Worm (Caenorhabditis elegans) whole organism, late embryonic: ENCODE data around the gene nas-16.

Experiments used
- K02D7.2 ChIP-seq: sonication (generic microtip); optimal IDR thresholded peaks from 2 replicates; lab custom pipeline; 2017; ENCODE audit warnings: mild to moderate bottlenecking, missing genetic modification characterization, missing compliant biosample characterization
- ahr-1 ChIP-seq: sonication (generic microtip); optimal IDR thresholded peaks from 2 replicates; lab custom pipeline; 2016; ENCODE audit warnings: missing genetic modification characterization, missing compliant biosample characterization
- ama-1 ChIP-seq: fragments of 150-350 bp; optimal IDR thresholded peaks from 2 replicates; lab custom pipeline; 2014
- ceh-14 ChIP-seq: sonication (generic microtip); optimal IDR thresholded peaks from 2 replicates; lab custom pipeline; 2016; ENCODE audit warnings: missing genotype, missing genetic modification characterization, missing compliant biosample characterization
- ceh-2 ChIP-seq: sonication (generic microtip); optimal IDR thresholded peaks from 2 replicates; lab custom pipeline; 2016; ENCODE audit warnings: missing genotype, missing genetic modification characterization, missing compliant biosample characterization
- ceh-22 ChIP-seq: sonication (generic microtip); optimal IDR thresholded peaks from 2 replicates; lab custom pipeline; 2017; ENCODE audit warnings: missing biosample characterization, missing genetic modification characterization
- ceh-45 ChIP-seq: fragments of 200-800 bp; sonication (Bioruptor generic); IDR thresholded peaks from 2 replicates; pipeline ENCODE4 v1.3.6; 2022; ENCODE audit warnings: missing genetic modification reagents, missing genetic modification characterization, missing compliant biosample characterization
- ceh-6 ChIP-seq: fragments of 200-800 bp; sonication (Bioruptor generic); optimal IDR thresholded peaks from 2 replicates; lab custom pipeline; 2018; ENCODE audit warnings: mild to moderate bottlenecking, missing genetic modification characterization, missing compliant biosample characterization
- dmd-4 ChIP-seq: sonication (generic microtip); optimal IDR thresholded peaks from 2 replicates; lab custom pipeline; 2016; ENCODE audit warnings: borderline replicate concordance, missing genetic modification characterization, missing compliant biosample characterization
- ets-4 ChIP-seq: sonication (generic microtip); optimal IDR thresholded peaks from 2 replicates; lab custom pipeline; 2016; ENCODE audit warnings: missing genetic modification characterization, missing compliant biosample characterization
- fkh-6 ChIP-seq: sonication (generic microtip); optimal IDR thresholded peaks from 2 replicates; lab custom pipeline; 2016; ENCODE audit warnings: missing genetic modification characterization, missing compliant biosample characterization
- hlh-13 ChIP-seq: fragments of 200-800 bp; sonication (Bioruptor generic); optimal IDR thresholded peaks from 2 replicates; lab custom pipeline; 2018; ENCODE audit warnings: mild to moderate bottlenecking, missing genetic modification characterization, missing compliant biosample characterization
- hlh-6 ChIP-seq: sonication (generic microtip); optimal IDR thresholded peaks from 2 replicates; lab custom pipeline; 2016; ENCODE audit warnings: missing genotype, missing genetic modification characterization, missing compliant biosample characterization
- madf-2 ChIP-seq: sonication (generic microtip); optimal IDR thresholded peaks from 2 replicates; lab custom pipeline; 2017; ENCODE audit warnings: missing genetic modification characterization, missing compliant biosample characterization
- mec-3 ChIP-seq: sonication (generic microtip); optimal IDR thresholded peaks from 2 replicates; lab custom pipeline; 2016; ENCODE audit warnings: borderline replicate concordance, missing genetic modification characterization, missing compliant biosample characterization
- nhr-11 ChIP-seq: fragments of 150-350 bp; optimal IDR thresholded peaks from 2 replicates; lab custom pipeline; 2014; ENCODE audit warnings: missing biosample characterization, missing genetic modification characterization
- pat-9 ChIP-seq: fragments of 200-800 bp; sonication (Bioruptor generic); optimal IDR thresholded peaks from 2 replicates; lab custom pipeline; 2018; ENCODE audit warnings: mild to moderate bottlenecking, missing genetic modification characterization, moderate library complexity, missing compliant biosample characterization
- pax-1 ChIP-seq: fragments of 150-350 bp; optimal IDR thresholded peaks from 2 replicates; lab custom pipeline; 2014; ENCODE audit warnings: missing biosample characterization, missing genetic modification characterization
- pros-1 ChIP-seq: fragments of 150-350 bp; optimal IDR thresholded peaks from 2 replicates; lab custom pipeline; 2014; ENCODE audit warnings: missing biosample characterization, missing genetic modification reagents, missing genetic modification characterization
- sox-2 ChIP-seq: fragments of 200-800 bp; sonication (Bioruptor generic); IDR thresholded peaks from 2 replicates; pipeline ENCODE4 v1.3.6; 2022; ENCODE audit warnings: missing genetic modification reagents, missing genetic modification characterization, missing compliant biosample characterization
- syd-9 ChIP-seq: sonication (generic microtip); optimal IDR thresholded peaks from 2 replicates; lab custom pipeline; 2016; ENCODE audit warnings: mild to moderate bottlenecking, missing genetic modification characterization, moderate library complexity, missing compliant biosample characterization
- ttx-3 ChIP-seq: sonication (generic microtip); optimal IDR thresholded peaks from 2 replicates; lab custom pipeline; 2016; ENCODE audit warnings: missing genetic modification reagents, missing genetic modification characterization, missing compliant biosample characterization
- unc-3 ChIP-seq, 2 experiments: fragments of 200-800 bp in 1 of 2; sonication (Bioruptor generic) in 1 of 2; sonication (generic microtip) in 1 of 2; conservative IDR thresholded peaks in 1 of 2; optimal IDR thresholded peaks in 1 of 2; 2 replicates each; pipeline versions ENCODE4 v1.3.6 to Lab custom; 2016 to 2022; ENCODE audit warnings: missing compliant biosample characterization in 2 of 2, missing genetic modification characterization in 2 of 2, missing genetic modification reagents in 1 of 2
- unc-42 ChIP-seq: sonication (generic microtip); optimal IDR thresholded peaks from 2 replicates; lab custom pipeline; 2016; ENCODE audit warnings: missing genotype, missing genetic modification characterization, missing compliant biosample characterization
- unc-86 ChIP-seq: sonication (generic microtip); optimal IDR thresholded peaks from 2 replicates; lab custom pipeline; 2016; ENCODE audit warnings: missing genetic modification characterization, missing compliant biosample characterization
- ztf-16 ChIP-seq: sonication (generic microtip); optimal IDR thresholded peaks from 2 replicates; lab custom pipeline; 2017; ENCODE audit warnings: missing genetic modification characterization, missing compliant biosample characterization

nas-16 gene

DNA sequence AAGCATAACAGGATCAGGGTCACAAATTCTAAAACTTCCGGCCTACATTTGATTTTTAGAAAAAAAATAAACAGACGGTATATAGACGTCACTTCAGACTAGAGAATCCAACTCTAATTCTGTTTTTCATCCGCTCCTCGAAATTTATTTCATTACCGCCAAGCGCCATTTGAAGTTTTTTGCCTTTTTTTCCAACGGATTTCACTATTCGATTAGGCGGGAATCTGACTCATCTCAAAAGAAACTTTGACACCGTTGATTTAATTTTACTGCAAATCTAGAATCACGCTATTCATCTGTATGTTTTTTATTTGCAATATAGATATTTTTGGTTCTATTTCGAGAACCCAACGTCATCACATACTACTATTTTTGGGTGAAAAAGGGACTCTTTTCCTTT lies 38.7 kb downstream of the nas-16 start:
- TF ChIP-seq ceh-6 (GFP tag; lab: Kevin White, UChicago): no peak
- no peak for TF ChIP-seq syd-9 (tag; lab: Kevin White, UChicago)
- no peak for TF ChIP-seq hlh-13 (GFP tag; lab: Kevin White, UChicago)
- peak; percentile 40 for TF ChIP-seq unc-42 (tag; lab: Kevin White, UChicago)
- TF ChIP-seq madf-2: no peak
- TF ChIP-seq ceh-45 (GFP tag; lab: Robert Waterston, UW): no peak
- no peak for TF ChIP-seq pat-9

DNA sequence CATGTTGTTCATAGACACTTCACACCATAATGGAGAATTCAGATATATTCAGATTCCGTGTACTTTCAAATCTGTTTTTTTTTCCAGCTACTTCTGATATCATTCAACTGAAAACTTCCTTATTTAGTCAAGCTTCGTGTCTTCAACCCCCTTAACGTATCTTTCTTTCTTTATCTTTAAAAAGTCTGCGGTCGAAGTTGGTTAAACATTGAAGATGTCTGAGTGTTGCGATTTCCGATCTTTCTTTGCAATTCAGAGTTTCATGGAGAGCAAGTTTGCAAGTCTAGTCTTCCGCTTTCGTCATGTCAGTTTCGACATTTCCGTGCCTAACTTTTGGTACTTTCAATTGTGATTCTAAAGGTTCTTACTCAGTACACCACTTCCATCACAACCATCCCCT lies 43.1 kb downstream of the nas-16 start:
- TF ChIP-seq dmd-4 (tag; lab: Kevin White, UChicago): no peak

DNA sequence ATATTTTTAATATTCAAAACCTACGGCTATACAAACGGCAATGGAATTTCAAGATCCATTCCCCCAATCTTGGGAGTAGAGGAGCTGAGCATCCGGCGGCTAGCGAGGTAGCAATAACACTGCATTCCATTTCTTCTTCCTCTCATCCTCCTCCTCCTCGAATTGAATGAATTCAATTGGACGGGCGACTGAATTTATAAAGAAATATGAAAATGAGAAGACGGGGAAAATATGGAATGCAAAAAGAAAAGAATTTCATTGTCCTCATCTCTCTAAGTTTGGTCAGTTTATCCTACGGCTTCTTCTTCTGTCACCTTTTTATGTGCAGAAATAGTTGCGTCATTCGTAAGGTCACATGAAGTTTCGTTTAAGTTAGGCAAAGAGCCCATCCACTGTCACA lies 44.3 kb downstream of the nas-16 start:
- TF ChIP-seq ama-1 (lab: Kevin White, UChicago): no peak
- TF ChIP-seq unc-42 (tag; lab: Kevin White, UChicago): peak; percentile 39
- TF ChIP-seq K02D7.2 (tag; lab: Kevin White, UChicago): no peak

DNA sequence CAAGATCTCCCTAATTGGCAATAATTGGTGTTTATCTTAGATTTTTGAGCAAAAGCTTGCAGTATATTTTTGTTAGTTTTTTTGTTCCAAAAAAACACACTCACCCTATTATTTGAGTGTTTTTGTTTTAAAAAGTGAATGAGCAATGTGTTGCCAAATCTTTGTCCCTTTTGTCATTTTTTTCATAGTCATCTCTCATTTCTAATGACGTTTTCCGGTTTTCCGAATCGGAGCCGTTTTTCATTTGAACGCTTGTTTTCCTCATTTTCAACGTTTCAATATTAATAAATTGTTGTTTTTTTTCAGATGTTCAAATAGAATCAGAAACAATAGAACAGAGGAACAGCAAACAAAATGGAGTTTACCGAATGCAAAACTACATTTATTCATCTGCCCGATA lies 46.3 kb downstream of the nas-16 start, which contains the start of gene dmsr-1:
TSS of gene dmsr-1 (plus strand) at position 301 of the 400 bp plus-strand sequence.
- TF ChIP-seq ztf-16 (tag; lab: Kevin White, UChicago) (no peak), unc-3 (GFP tag; conservative IDR thresholded peaks at IDR 0.05; lab: Robert Waterston, UW) (no peak), unc-3 (tag; optimal IDR thresholded peaks at IDR 0.05; lab: Kevin White, UChicago) (no peak), syd-9 (tag; lab: Kevin White, UChicago) (no peak), pros-1 (tag; lab: Kevin White, UChicago) (no peak)

DNA sequence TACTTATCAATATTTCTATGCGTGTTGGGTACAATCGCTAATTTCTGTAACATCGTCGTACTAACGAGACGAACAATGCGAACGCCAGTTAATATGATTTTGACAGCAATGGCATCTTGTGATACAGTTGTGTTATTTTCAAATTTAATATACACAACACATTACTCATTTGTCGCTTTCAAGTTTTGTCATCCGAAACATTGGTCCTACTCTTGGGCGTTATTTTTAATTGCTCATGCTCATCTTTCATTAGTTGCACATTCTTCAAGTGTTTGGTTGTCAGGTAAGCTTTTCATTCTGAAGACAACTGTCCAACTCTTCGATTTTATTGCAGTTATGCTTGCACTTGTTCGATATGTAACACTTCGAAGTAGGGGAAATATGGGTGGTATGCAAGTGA lies 47.1 kb downstream of the nas-16 start:
- TF ChIP-seq unc-86: no peak
- no peak for TF ChIP-seq pax-1 (tag; lab: Kevin White, UChicago)
- no peak for TF ChIP-seq nhr-11 (tag; lab: Kevin White, UChicago)
- TF ChIP-seq ttx-3 (tag; lab: Kevin White, UChicago): no peak
- no peak for TF ChIP-seq ceh-22 (tag; lab: Kevin White, UChicago)
- no peak for TF ChIP-seq fkh-6 (tag; lab: Kevin White, UChicago)
- TF ChIP-seq ahr-1 (tag; lab: Kevin White, UChicago): no peak
- no peak for TF ChIP-seq hlh-6
- TF ChIP-seq ceh-6 (GFP tag; lab: Kevin White, UChicago): no peak
- no peak for TF ChIP-seq sox-2 (GFP tag; lab: Robert Waterston, UW)
- no peak for TF ChIP-seq ets-4
- TF ChIP-seq mec-3 (tag; lab: Kevin White, UChicago): no peak
- TF ChIP-seq pros-1 (tag; lab: Kevin White, UChicago): no peak
- TF ChIP-seq ceh-14 (tag; lab: Kevin White, UChicago): no peak
- TF ChIP-seq ceh-2: no peak
